Worm (Caenorhabditis elegans) whole organism, late embryonic: ENCODE results near the gene F39D8.3.

Source experiments
- C08G9.2 ChIP-seq: sonication (generic microtip); optimal IDR thresholded peaks from 2 replicates; lab custom pipeline; 2016; ENCODE audit warnings: mild to moderate bottlenecking, missing genetic modification characterization, moderate library complexity, missing compliant biosample characterization
- C38D4.7 ChIP-seq: fragments of 200-800 bp; sonication (Bioruptor generic); optimal IDR thresholded peaks from 2 replicates; lab custom pipeline; 2018; ENCODE audit warnings: mild to moderate bottlenecking, missing genetic modification characterization, moderate library complexity, missing compliant biosample characterization
- F13H6.1 ChIP-seq: sonication (generic microtip); optimal IDR thresholded peaks from 2 replicates; lab custom pipeline; 2016; ENCODE audit warnings: missing genetic modification characterization, missing compliant biosample characterization
- K02D7.2 ChIP-seq: sonication (generic microtip); optimal IDR thresholded peaks from 2 replicates; lab custom pipeline; 2017; ENCODE audit warnings: mild to moderate bottlenecking, missing genetic modification characterization, missing compliant biosample characterization
- K09A11.1 ChIP-seq: sonication (generic microtip); optimal IDR thresholded peaks from 2 replicates; lab custom pipeline; 2017; ENCODE audit warnings: antibody characterized with exemption, mild to moderate bottlenecking, missing genetic modification characterization, missing compliant biosample characterization; ENCODE audit not compliant: insufficient read depth
- T23F11.4 ChIP-seq: fragments of 200-800 bp; sonication (Bioruptor generic); optimal IDR thresholded peaks from 2 replicates; lab custom pipeline; 2018; ENCODE audit warnings: mild to moderate bottlenecking, missing genetic modification characterization, missing compliant biosample characterization
- ama-1 ChIP-seq: fragments of 150-350 bp; optimal IDR thresholded peaks from 2 replicates; lab custom pipeline; 2014
- ceh-14 ChIP-seq: sonication (generic microtip); optimal IDR thresholded peaks from 2 replicates; lab custom pipeline; 2016; ENCODE audit warnings: missing genotype, missing genetic modification characterization, missing compliant biosample characterization
- ceh-18 ChIP-seq: sonication (generic microtip); optimal IDR thresholded peaks from 2 replicates; lab custom pipeline; 2016; ENCODE audit warnings: missing genetic modification characterization, missing compliant biosample characterization
- ceh-22 ChIP-seq: sonication (generic microtip); optimal IDR thresholded peaks from 2 replicates; lab custom pipeline; 2017; ENCODE audit warnings: missing biosample characterization, missing genetic modification characterization
- ceh-24 ChIP-seq: sonication (generic microtip); optimal IDR thresholded peaks from 2 replicates; lab custom pipeline; 2016; ENCODE audit warnings: mild to moderate bottlenecking, missing genetic modification characterization, missing compliant biosample characterization
- ceh-30 ChIP-seq: fragments of 150-350 bp; optimal IDR thresholded peaks from 2 replicates; lab custom pipeline; 2014; ENCODE audit warnings: missing biosample characterization, missing genetic modification characterization
- ceh-31 ChIP-seq: sonication (generic microtip); optimal IDR thresholded peaks from 2 replicates; lab custom pipeline; 2016; ENCODE audit warnings: missing genetic modification characterization, missing compliant biosample characterization
- ceh-34 ChIP-seq: sonication (generic microtip); optimal IDR thresholded peaks from 2 replicates; lab custom pipeline; 2016; ENCODE audit warnings: mild to moderate bottlenecking, missing genetic modification characterization, missing compliant biosample characterization
- ceh-48 ChIP-seq: sonication (generic microtip); optimal IDR thresholded peaks from 2 replicates; lab custom pipeline; 2016; ENCODE audit warnings: missing genetic modification characterization, inconsistent platforms, missing compliant biosample characterization
- che-1 ChIP-seq: sonication (generic microtip); optimal IDR thresholded peaks from 2 replicates; lab custom pipeline; 2016; ENCODE audit warnings: mild to moderate bottlenecking, missing genetic modification characterization, missing compliant biosample characterization
- dve-1 ChIP-seq: sonication (generic microtip); optimal IDR thresholded peaks from 2 replicates; lab custom pipeline; 2017; ENCODE audit warnings: antibody characterized with exemption, mild to moderate bottlenecking, missing genetic modification characterization, missing compliant biosample characterization
- elt-2 ChIP-seq: sonication (generic microtip); optimal IDR thresholded peaks from 2 replicates; lab custom pipeline; 2016; ENCODE audit warnings: missing genetic modification reagents, missing genetic modification characterization, missing compliant biosample characterization
- elt-4 ChIP-seq: sonication (generic microtip); optimal IDR thresholded peaks from 2 replicates; lab custom pipeline; 2016; ENCODE audit warnings: missing genetic modification characterization, missing compliant biosample characterization
- ets-4 ChIP-seq: sonication (generic microtip); optimal IDR thresholded peaks from 2 replicates; lab custom pipeline; 2016; ENCODE audit warnings: missing genetic modification characterization, missing compliant biosample characterization
- gmeb-2 ChIP-seq: sonication (generic microtip); optimal IDR thresholded peaks from 2 replicates; lab custom pipeline; 2016; ENCODE audit warnings: missing genetic modification characterization, inconsistent platforms, missing compliant biosample characterization
- hlh-15 ChIP-seq: sonication (generic microtip); optimal IDR thresholded peaks from 2 replicates; lab custom pipeline; 2016; ENCODE audit warnings: missing genetic modification characterization, missing compliant biosample characterization
- hlh-6 ChIP-seq: sonication (generic microtip); optimal IDR thresholded peaks from 2 replicates; lab custom pipeline; 2016; ENCODE audit warnings: missing genotype, missing genetic modification characterization, missing compliant biosample characterization
- lim-6 ChIP-seq: sonication (generic microtip); optimal IDR thresholded peaks from 2 replicates; lab custom pipeline; 2016; ENCODE audit warnings: missing genetic modification characterization, missing compliant biosample characterization
- nfya-1 ChIP-seq: sonication (generic microtip); optimal IDR thresholded peaks from 2 replicates; lab custom pipeline; 2017; ENCODE audit warnings: missing genetic modification characterization, mild to moderate bottlenecking, missing compliant biosample characterization, antibody characterized with exemption, moderate library complexity
- nhr-11 ChIP-seq: fragments of 150-350 bp; optimal IDR thresholded peaks from 2 replicates; lab custom pipeline; 2014; ENCODE audit warnings: missing biosample characterization, missing genetic modification characterization
- nhr-232 ChIP-seq: sonication (generic microtip); optimal IDR thresholded peaks from 2 replicates; lab custom pipeline; 2016; ENCODE audit warnings: missing genetic modification characterization, missing compliant biosample characterization
- npax-4 ChIP-seq: sonication (generic microtip); optimal IDR thresholded peaks from 2 replicates; lab custom pipeline; 2016; ENCODE audit warnings: missing genetic modification characterization, missing compliant biosample characterization
- pag-3 ChIP-seq: sonication (generic microtip); optimal IDR thresholded peaks from 2 replicates; lab custom pipeline; 2016; ENCODE audit warnings: missing compliant biosample characterization, missing genetic modification characterization, borderline replicate concordance
- pha-4 ChIP-seq: fragments of 150-350 bp; optimal IDR thresholded peaks from 2 replicates; lab custom pipeline; 2018; ENCODE audit warnings: missing biosample characterization, missing genetic modification reagents, missing genetic modification characterization
- pqm-1 ChIP-seq: sonication (generic microtip); optimal IDR thresholded peaks from 2 replicates; lab custom pipeline; 2016; ENCODE audit warnings: missing genetic modification characterization, missing compliant biosample characterization
- pros-1 ChIP-seq: fragments of 150-350 bp; optimal IDR thresholded peaks from 2 replicates; lab custom pipeline; 2014; ENCODE audit warnings: missing biosample characterization, missing genetic modification reagents, missing genetic modification characterization
- rnt-1 ChIP-seq: sonication (generic microtip); optimal IDR thresholded peaks from 2 replicates; lab custom pipeline; 2016; ENCODE audit warnings: missing genetic modification characterization, missing compliant biosample characterization
- sdc-2 ChIP-seq: sonication (generic microtip); optimal IDR thresholded peaks from 2 replicates; lab custom pipeline; 2016; ENCODE audit warnings: missing genotype, missing genetic modification characterization, missing compliant biosample characterization
- syd-9 ChIP-seq: sonication (generic microtip); optimal IDR thresholded peaks from 2 replicates; lab custom pipeline; 2016; ENCODE audit warnings: mild to moderate bottlenecking, missing genetic modification characterization, moderate library complexity, missing compliant biosample characterization
- tbx-2 ChIP-seq: sonication (generic microtip); optimal IDR thresholded peaks from 2 replicates; lab custom pipeline; 2016; ENCODE audit warnings: missing genetic modification characterization, missing compliant biosample characterization
- unc-3 ChIP-seq, 2 experiments: fragments of 200-800 bp in 1 of 2; sonication (Bioruptor generic) in 1 of 2; sonication (generic microtip) in 1 of 2; conservative IDR thresholded peaks in 1 of 2; optimal IDR thresholded peaks in 1 of 2; 2 replicates each; pipeline versions ENCODE4 v1.3.6 to Lab custom; 2016 to 2022; ENCODE audit warnings: missing compliant biosample characterization in 2 of 2, missing genetic modification characterization in 2 of 2, missing genetic modification reagents in 1 of 2
- unc-42 ChIP-seq: sonication (generic microtip); optimal IDR thresholded peaks from 2 replicates; lab custom pipeline; 2016; ENCODE audit warnings: missing genotype, missing genetic modification characterization, missing compliant biosample characterization
- unc-55 ChIP-seq: sonication (generic microtip); optimal IDR thresholded peaks from 2 replicates; lab custom pipeline; 2017; ENCODE audit warnings: missing biosample characterization, missing genetic modification reagents, missing genetic modification characterization
- unc-86 ChIP-seq: sonication (generic microtip); optimal IDR thresholded peaks from 2 replicates; lab custom pipeline; 2016; ENCODE audit warnings: missing genetic modification characterization, missing compliant biosample characterization

Gene F39D8.3

ce11 chrX:15420671-15421070, at the start of gene F39D8.3:
F39D8.3 (plus strand) TSS chrX:15420971.
- TF ChIP-seq ceh-24 (tag; lab: Kevin White, UChicago) (no peak), ceh-31 (tag; lab: Kevin White, UChicago) (no peak), unc-55 (no peak), tbx-2 (no peak)
- TF ChIP-seq, all 69 proteins: peak for 0

DNA sequence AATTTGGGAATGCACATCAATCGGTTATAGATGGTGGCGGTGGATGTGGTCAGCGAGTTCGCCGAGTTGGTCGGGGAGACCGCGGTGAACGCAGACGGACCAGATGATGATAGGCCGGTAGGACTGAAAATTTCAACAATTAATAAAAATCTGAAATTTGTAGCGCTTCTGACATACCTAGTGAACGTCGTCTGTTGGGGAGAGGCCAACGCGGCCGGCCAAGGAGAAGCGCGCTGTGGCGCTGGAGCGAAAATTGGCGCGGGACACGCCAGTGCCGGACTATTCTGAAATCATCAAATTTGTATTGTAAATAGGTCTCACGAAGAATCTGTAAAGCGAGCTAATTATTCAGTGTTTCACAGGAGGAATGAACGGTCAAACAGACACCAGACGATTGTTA, 48.0 kb upstream of the F39D8.3 start:
- no peak for TF ChIP-seq che-1
- TF ChIP-seq pag-3 = no peak
- TF ChIP-seq lim-6 (tag; lab: Kevin White, UChicago) = no peak
- no peak for TF ChIP-seq unc-55
- TF ChIP-seq gmeb-2 (tag; lab: Kevin White, UChicago) = no peak
- TF ChIP-seq ama-1 (lab: Kevin White, UChicago) = no peak
- TF ChIP-seq unc-3 (GFP tag; conservative IDR thresholded peaks at IDR 0.05; lab: Robert Waterston, UW) = no peak
- no peak for TF ChIP-seq unc-3 (tag; optimal IDR thresholded peaks at IDR 0.05; lab: Kevin White, UChicago)
- no peak for TF ChIP-seq nhr-11 (tag; lab: Kevin White, UChicago)
- TF ChIP-seq T23F11.4 (GFP tag; lab: Kevin White, UChicago) = no peak
- no peak for TF ChIP-seq ceh-30 (tag; lab: Kevin White, UChicago)
- no peak for TF ChIP-seq nfya-1 (tag; lab: Kevin White, UChicago)
- TF ChIP-seq ceh-34 (tag; lab: Kevin White, UChicago) = no peak
- TF ChIP-seq npax-4 = no peak
- TF ChIP-seq K09A11.1 (tag; lab: Kevin White, UChicago) = no peak
- no peak for TF ChIP-seq ceh-18 (tag; lab: Kevin White, UChicago)
- TF ChIP-seq ceh-22 (tag; lab: Kevin White, UChicago) = no peak
- TF ChIP-seq K02D7.2 (tag; lab: Kevin White, UChicago) = no peak
- TF ChIP-seq unc-86 (tag; lab: Kevin White, UChicago) = no peak
- TF ChIP-seq ets-4 (tag; lab: Kevin White, UChicago) = no peak

DNA sequence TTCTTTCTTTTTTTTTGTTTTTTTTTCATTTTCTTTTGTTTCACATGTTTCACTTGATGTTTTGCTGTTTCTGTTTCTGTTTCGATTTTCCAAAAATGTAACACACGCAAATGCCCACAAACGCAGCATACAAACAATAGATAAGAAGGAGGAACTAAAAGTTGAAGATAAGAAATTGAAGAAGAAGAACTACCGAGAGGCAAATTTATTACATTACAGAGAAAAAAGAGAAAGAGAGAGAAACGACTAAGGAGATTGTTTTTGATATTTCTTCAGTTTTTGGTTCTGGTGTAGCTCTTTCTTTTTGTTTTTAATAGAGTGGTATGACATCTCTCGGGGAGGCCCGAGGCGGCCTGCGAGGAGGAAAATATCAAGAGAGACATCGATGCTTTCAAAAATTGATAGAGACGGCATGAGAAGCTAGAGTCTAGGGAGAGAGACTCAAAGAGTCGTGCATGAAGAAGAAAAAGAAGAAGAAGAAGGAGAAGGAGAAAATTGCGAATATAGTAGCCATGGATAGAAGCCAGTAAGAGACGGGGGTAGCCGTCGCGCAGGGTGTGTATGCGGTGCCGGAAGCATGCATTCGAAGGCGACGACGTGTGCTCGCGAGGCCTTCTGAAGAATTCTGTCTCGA, 47.2 kb upstream of the F39D8.3 start:
- no peak for TF ChIP-seq C38D4.7 (GFP tag; lab: Kevin White, UChicago)
- TF ChIP-seq sdc-2 (tag; lab: Kevin White, UChicago) = peak; percentile 78
- no peak for TF ChIP-seq ceh-48 (tag; lab: Kevin White, UChicago)
- peak; percentile 5 for TF ChIP-seq C08G9.2 (tag; lab: Kevin White, UChicago)
- peak; percentile 13 for TF ChIP-seq tbx-2
- TF ChIP-seq ceh-34 (tag; lab: Kevin White, UChicago) = peak; percentile 23
- TF ChIP-seq F13H6.1 (tag; lab: Kevin White, UChicago) = peak; percentile 11
- peak; percentile 45 for TF ChIP-seq ceh-14
- TF ChIP-seq nfya-1 (tag; lab: Kevin White, UChicago) = peak; percentile 32
- TF ChIP-seq pros-1 = no peak
- peak; percentile 81 for TF ChIP-seq elt-2
- peak; percentile 64 for TF ChIP-seq unc-42 (tag; lab: Kevin White, UChicago)
- peak; percentile 48 for TF ChIP-seq ceh-31 (tag; lab: Kevin White, UChicago)
- TF ChIP-seq elt-4 (tag; lab: Kevin White, UChicago) = no peak
- TF ChIP-seq pqm-1 (tag; lab: Kevin White, UChicago) = no peak
- no peak for TF ChIP-seq hlh-6 (tag; lab: Kevin White, UChicago)
- TF ChIP-seq ceh-18 (tag; lab: Kevin White, UChicago) = peak; percentile 37

DNA sequence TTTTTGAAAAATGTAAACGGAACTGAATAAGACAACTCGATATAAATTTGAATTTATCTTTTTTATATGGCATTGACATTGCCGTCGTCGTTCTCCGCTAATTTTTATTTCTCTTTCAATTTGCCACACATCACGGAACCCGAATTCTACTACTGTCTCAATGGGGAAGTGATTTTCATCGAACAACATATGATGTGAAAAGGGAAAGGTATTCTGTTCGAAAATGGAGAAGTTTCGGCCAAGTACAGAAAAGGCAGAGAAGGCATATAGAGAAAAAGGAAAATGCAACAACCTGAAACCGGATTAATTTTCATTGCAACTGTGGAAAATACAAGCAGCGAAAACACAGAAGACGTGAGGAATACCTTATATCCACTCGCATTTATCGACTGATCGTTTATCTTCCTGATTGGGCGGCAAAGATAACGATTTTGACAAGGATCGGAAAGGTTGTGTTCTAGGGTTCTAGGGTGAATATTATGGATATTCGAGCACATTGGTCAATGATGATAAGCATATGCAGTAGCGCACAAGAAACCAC, 46.0 kb upstream of the F39D8.3 start:
- no peak for TF ChIP-seq pha-4 (tag; lab: Kevin White, UChicago)
- no peak for TF ChIP-seq ceh-24 (tag; lab: Kevin White, UChicago)
- no peak for TF ChIP-seq lim-6 (tag; lab: Kevin White, UChicago)
- no peak for TF ChIP-seq nhr-232
- no peak for TF ChIP-seq hlh-15 (tag; lab: Kevin White, UChicago)
- no peak for TF ChIP-seq syd-9 (tag; lab: Kevin White, UChicago)
- TF ChIP-seq ceh-22 (tag; lab: Kevin White, UChicago) = no peak
- no peak for TF ChIP-seq dve-1 (tag; lab: Kevin White, UChicago)
- no peak for TF ChIP-seq rnt-1 (tag; lab: Kevin White, UChicago)
- TF ChIP-seq ceh-18 (tag; lab: Kevin White, UChicago) = no peak
- TF ChIP-seq sdc-2 (tag; lab: Kevin White, UChicago) = no peak
- TF ChIP-seq T23F11.4 (GFP tag; lab: Kevin White, UChicago) = no peak
